Fruit fly (Drosophila melanogaster) whole organism: ENCODE results near the gene Ugt36E1.

Source experiments
- CG8478 ChIP-seq: fragments of >200 bp; optimal IDR thresholded peaks from 2 replicates; lab custom pipeline; 2018; ENCODE audit warnings: inconsistent platforms
- Dll ChIP-seq: fragments of >200 bp; optimal IDR thresholded peaks from 2 replicates; lab custom pipeline; 2017
- EcR ChIP-seq, 2 experiments: fragments of >200 bp; optimal IDR thresholded peaks; 2 replicates each; lab custom pipeline; 2017; ENCODE audit warnings: missing biosample characterization in 2 of 2, missing genetic modification characterization in 2 of 2, missing genetic modification reagents in 2 of 2
- pan ChIP-seq: fragments of >200 bp; optimal IDR thresholded peaks from 2 replicates; lab custom pipeline; 2017
- psq ChIP-seq: fragments of >200 bp; optimal IDR thresholded peaks from 2 replicates; lab custom pipeline; 2017
- usp ChIP-seq: fragments of >200 bp; optimal IDR thresholded peaks from 2 replicates; lab custom pipeline; 2017; ENCODE audit warnings: missing biosample characterization, missing genetic modification characterization, mixed read lengths

dm6 chr2L:18796446-18796845, 30.1 kb upstream of the Ugt36E1 start:
- TF ChIP-seq psq (lab: Kevin White, UChicago) (no peak), CG8478 (lab: Kevin White, UChicago) (no peak), Dll (lab: Kevin White, UChicago) (no peak), EcR (GFP tag; optimal IDR thresholded peaks at IDR 0.05; lab: Kevin White, UChicago) (no peak), usp (GFP tag; lab: Kevin White, UChicago) (no peak), pan (lab: Kevin White, UChicago) (no peak)
